Fruit fly (Drosophila melanogaster) whole organism, prepupa: Measurements from ENCODE around the gene GCC88.
A peak's percentile ranks its signal among the peaks of the same experiment; 100 is the strongest.

Source experiments
- Blimp-1 ChIP-seq: fragments of 200-800 bp; sonication (Bioruptor generic); optimal IDR thresholded peaks from 3 replicates; lab custom pipeline; 2017; ENCODE audit warnings: missing biosample characterization, missing genetic modification characterization, mild to moderate bottlenecking, moderate library complexity, missing genetic modification reagents
- CG10669 ChIP-seq: fragments of 200-800 bp; sonication (Bioruptor generic); optimal IDR thresholded peaks from 3 replicates; lab custom pipeline; 2018; ENCODE audit warnings: missing biosample characterization, mild to moderate bottlenecking, missing genetic modification characterization, moderate library complexity
- CG11902 ChIP-seq: fragments of 200-800 bp; sonication (Bioruptor generic); optimal IDR thresholded peaks from 3 replicates; lab custom pipeline; 2016; ENCODE audit warnings: missing biosample characterization, missing genetic modification characterization
- CG1621 ChIP-seq: fragments of 200-800 bp; sonication (Bioruptor generic); optimal IDR thresholded peaks from 3 replicates; lab custom pipeline; 2018; ENCODE audit warnings: missing biosample characterization, mild to moderate bottlenecking, missing genetic modification characterization
- CG16779 ChIP-seq: fragments of 200-800 bp; sonication (Bioruptor generic); optimal IDR thresholded peaks from 3 replicates; lab custom pipeline; 2017; ENCODE audit warnings: missing biosample characterization, mild to moderate bottlenecking, missing genetic modification characterization
- CG3032 ChIP-seq: fragments of 200-800 bp; optimal IDR thresholded peaks from 2 replicates; lab custom pipeline; 2019; ENCODE audit warnings: missing biosample characterization, mild to moderate bottlenecking, missing genetic modification characterization, moderate library complexity
- CG32006 ChIP-seq: fragments of 200-800 bp; sonication (Bioruptor generic); optimal IDR thresholded peaks from 3 replicates; lab custom pipeline; 2017; ENCODE audit warnings: missing biosample characterization, mild to moderate bottlenecking, missing genetic modification characterization
- CG3919 ChIP-seq: fragments of 200-800 bp; sonication (Bioruptor generic); optimal IDR thresholded peaks from 3 replicates; lab custom pipeline; 2016; ENCODE audit warnings: missing biosample characterization, missing genetic modification characterization
- CG6276 ChIP-seq: fragments of 200-800 bp; sonication (Bioruptor generic); optimal IDR thresholded peaks from 2 replicates; lab custom pipeline; 2017; ENCODE audit warnings: missing biosample characterization, mild to moderate bottlenecking, missing genetic modification characterization
- CG6792 ChIP-seq: fragments of 200-800 bp; sonication (Bioruptor generic); optimal IDR thresholded peaks from 3 replicates; lab custom pipeline; 2016; ENCODE audit warnings: missing biosample characterization, missing genetic modification characterization
- CG6808 ChIP-seq: fragments of 200-800 bp; sonication (Bioruptor generic); optimal IDR thresholded peaks from 3 replicates; lab custom pipeline; 2017; ENCODE audit warnings: missing biosample characterization, missing genetic modification characterization, mild to moderate bottlenecking, moderate library complexity, missing genetic modification reagents
- CG6854 ChIP-seq: fragments of 200-800 bp; sonication (Bioruptor generic); optimal IDR thresholded peaks from 2 replicates; lab custom pipeline; 2017; ENCODE audit warnings: missing biosample characterization, mild to moderate bottlenecking, missing genetic modification characterization
- CG7368 ChIP-seq: fragments of 200-800 bp; sonication (Bioruptor generic); optimal IDR thresholded peaks from 3 replicates; lab custom pipeline; 2016; ENCODE audit warnings: missing biosample characterization, missing genetic modification characterization
- CG8119 ChIP-seq: fragments of 200-800 bp; sonication (Bioruptor generic); IDR thresholded peaks from 3 replicates; pipeline ENCODE4 v1.3.6; 2022; ENCODE audit warnings: missing biosample characterization, missing genetic modification characterization
- CG8319 ChIP-seq: fragments of 200-800 bp; sonication (Bioruptor generic); optimal IDR thresholded peaks from 3 replicates; lab custom pipeline; 2016; ENCODE audit warnings: missing biosample characterization, missing genetic modification characterization
- CG9139 ChIP-seq: fragments of 200-800 bp; sonication (Bioruptor generic); optimal IDR thresholded peaks from 3 replicates; lab custom pipeline; 2017; ENCODE audit warnings: missing biosample characterization, mild to moderate bottlenecking, missing genetic modification characterization
- Eip93F ChIP-seq: fragments of 200-800 bp; sonication (Bioruptor generic); optimal IDR thresholded peaks from 2 replicates; lab custom pipeline; 2016; ENCODE audit warnings: missing biosample characterization, mild to moderate bottlenecking, missing genetic modification characterization
- Gug ChIP-seq: fragments of 200-800 bp; sonication (Bioruptor generic); IDR thresholded peaks from 2 replicates; pipeline ENCODE4 v1.3.6; 2022; ENCODE audit warnings: missing biosample characterization, missing genetic modification characterization
- Hr38 ChIP-seq: sonication (Bioruptor generic); optimal IDR thresholded peaks from 2 replicates; lab custom pipeline; 2016; ENCODE audit warnings: missing biosample characterization, missing genetic modification characterization
- Hr39 ChIP-seq: fragments of 200-800 bp; sonication (Bioruptor generic); optimal IDR thresholded peaks from 2 replicates; lab custom pipeline; 2016; ENCODE audit warnings: missing biosample characterization, missing genetic modification characterization
- Lpt ChIP-seq: fragments of 200-800 bp; sonication (Bioruptor generic); optimal IDR thresholded peaks from 3 replicates; lab custom pipeline; 2016; ENCODE audit warnings: missing biosample characterization, missing genetic modification characterization
- Met ChIP-seq: fragments of 200-800 bp; sonication (Bioruptor generic); optimal IDR thresholded peaks from 3 replicates; lab custom pipeline; 2016; ENCODE audit warnings: missing biosample characterization, missing genetic modification characterization
- OdsH ChIP-seq: fragments of 200-800 bp; sonication (Bioruptor generic); optimal IDR thresholded peaks from 3 replicates; lab custom pipeline; 2016; ENCODE audit warnings: missing biosample characterization, missing genetic modification characterization
- Smox ChIP-seq: fragments of 200-800 bp; sonication (Bioruptor generic); optimal IDR thresholded peaks from 3 replicates; lab custom pipeline; 2016; ENCODE audit warnings: missing biosample characterization, missing genetic modification characterization
- Sox102F ChIP-seq: fragments of 200-800 bp; sonication (Bioruptor generic); optimal IDR thresholded peaks from 2 replicates; lab custom pipeline; 2016; ENCODE audit warnings: missing biosample characterization, mild to moderate bottlenecking, missing genetic modification characterization
- Sox14 ChIP-seq: fragments of 200-800 bp; sonication (Bioruptor generic); optimal IDR thresholded peaks from 3 replicates; lab custom pipeline; 2016; ENCODE audit warnings: missing biosample characterization, missing genetic modification characterization
- Sox15 ChIP-seq: fragments of 200-800 bp; sonication (Bioruptor generic); optimal IDR thresholded peaks from 3 replicates; lab custom pipeline; 2016; ENCODE audit warnings: missing biosample characterization, missing genetic modification characterization
- acj6 ChIP-seq: fragments of 200-800 bp; sonication (Bioruptor generic); optimal IDR thresholded peaks from 3 replicates; lab custom pipeline; 2016; ENCODE audit warnings: missing biosample characterization, missing genetic modification characterization
- eg ChIP-seq: fragments of 200-800 bp; sonication (Bioruptor generic); IDR thresholded peaks from 3 replicates; pipeline ENCODE4 v1.3.6; 2022; ENCODE audit warnings: missing biosample characterization, missing genetic modification characterization
- fd59A ChIP-seq: fragments of 200-800 bp; sonication (Bioruptor generic); optimal IDR thresholded peaks from 2 replicates; lab custom pipeline; 2017; ENCODE audit warnings: missing biosample characterization, mild to moderate bottlenecking, missing genetic modification characterization, missing genetic modification reagents
- fd85E ChIP-seq: fragments of 200-800 bp; sonication (Bioruptor generic); optimal IDR thresholded peaks from 3 replicates; lab custom pipeline; 2016; ENCODE audit warnings: missing biosample characterization, missing genetic modification characterization
- net ChIP-seq: fragments of 200-800 bp; sonication (Bioruptor generic); optimal IDR thresholded peaks from 3 replicates; lab custom pipeline; 2016; ENCODE audit warnings: missing biosample characterization, missing genetic modification characterization
- salr ChIP-seq, 2 experiments: fragments of 200-800 bp; sonication (Bioruptor generic); optimal IDR thresholded peaks; 3 replicates each; lab custom pipeline; 2016 to 2018; ENCODE audit warnings: missing biosample characterization in 2 of 2, missing genetic modification characterization in 2 of 2, mild to moderate bottlenecking in 1 of 2
- ss ChIP-seq, 2 experiments: fragments of 200-800 bp; sonication (Bioruptor generic); optimal IDR thresholded peaks; 2 replicates in 1 of 2; 3 replicates in 1 of 2; lab custom pipeline; 2017 to 2018; ENCODE audit warnings: mild to moderate bottlenecking in 2 of 2, missing biosample characterization in 2 of 2, missing genetic modification characterization in 2 of 2, moderate library complexity in 1 of 2
- svp ChIP-seq: fragments of 200-800 bp; sonication (Bioruptor generic); peaks from one replicate; lab custom pipeline; 2016; ENCODE audit warnings: missing biosample characterization, missing genetic modification characterization

Gene GCC88

dm6 chr3R:11226496-11226895 lies 3.9 kb downstream of the GCC88 start, which contains the start of gene CG17726 (continued):
- peak; percentile 97 for TF ChIP-seq acj6 (GFP tag; lab: Kevin White, UChicago)
- TF ChIP-seq CG10669 (GFP tag; lab: Kevin White, UChicago): peak; percentile 94
- peak; percentile 98 for TF ChIP-seq svp (GFP tag; lab: Kevin White, UChicago)
- no peak for TF ChIP-seq fd85E (GFP tag; lab: Kevin White, UChicago)
- peak; percentile 96 for TF ChIP-seq net (GFP tag; lab: Kevin White, UChicago)
- peak; percentile 97 for TF ChIP-seq Sox14
- TF ChIP-seq OdsH (GFP tag; lab: Kevin White, UChicago): peak; percentile 97
- no peak for TF ChIP-seq CG8319
- peak; percentile 94 for TF ChIP-seq CG32006
- TF ChIP-seq Blimp-1 (GFP tag; lab: Kevin White, UChicago): peak; percentile 80
- TF ChIP-seq CG16779: no peak
- TF ChIP-seq fd59A (GFP tag; lab: Kevin White, UChicago): peak; percentile 90
- peak; percentile 89 for TF ChIP-seq CG6854 (GFP tag; lab: Kevin White, UChicago)
- peak; percentile 92 for TF ChIP-seq CG11902 (GFP tag; lab: Kevin White, UChicago)
- TF ChIP-seq Sox15: peak; percentile 94
- TF ChIP-seq CG8119 (GFP tag; lab: Robert Waterston, UW): peak; percentile 99
- TF ChIP-seq Met (GFP tag; lab: Kevin White, UChicago): peak; percentile 96
- peak; percentile 97 for TF ChIP-seq CG3919
- TF ChIP-seq Lpt (GFP tag; lab: Kevin White, UChicago): peak; percentile 87
- TF ChIP-seq CG9139 (GFP tag; lab: Kevin White, UChicago): peak; percentile 94
- TF ChIP-seq CG6808 (GFP tag; lab: Kevin White, UChicago): peak; percentile 89
- TF ChIP-seq Hr39 (GFP tag; lab: Kevin White, UChicago): peak; percentile 95
- TF ChIP-seq CG6276 (GFP tag; lab: Kevin White, UChicago): no peak
- TF ChIP-seq ss (GFP tag; optimal IDR thresholded peaks at IDR 0.05; lab: Kevin White, UChicago): peak in 1 of 2 experiments; percentile 96
- peak; percentile 97 for TF ChIP-seq CG6792
- TF ChIP-seq Eip93F: peak; percentile 76
- TF ChIP-seq Sox102F (GFP tag; lab: Kevin White, UChicago): peak; percentile 92

DNA sequence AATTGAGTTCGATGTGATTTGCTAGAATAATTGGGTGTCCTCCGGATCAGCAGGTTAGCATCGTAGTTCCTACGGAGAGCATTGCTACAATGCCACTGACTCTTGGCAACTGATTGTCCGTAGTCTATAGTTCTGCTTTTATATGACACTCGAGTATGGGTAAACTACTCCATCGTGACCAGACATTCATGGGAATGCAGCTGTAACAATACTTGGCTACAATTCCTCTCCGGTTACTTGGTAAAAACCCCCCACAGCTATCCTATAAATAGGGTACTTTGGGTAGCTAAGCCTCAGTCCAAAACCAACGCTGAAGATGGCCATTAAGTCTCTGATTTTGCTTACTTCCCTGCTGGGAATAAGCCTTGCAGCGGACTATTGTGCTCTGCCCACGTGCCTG lies 5.2 kb downstream of the GCC88 start, which contains the start of gene scpr-C:
TSS of gene scpr-C (plus strand) at position 301 of the 400 bp plus-strand sequence.
- no peak for TF ChIP-seq fd85E (GFP tag; lab: Kevin White, UChicago)
- no peak for TF ChIP-seq Lpt (GFP tag; lab: Kevin White, UChicago)
- no peak for TF ChIP-seq Blimp-1 (GFP tag; lab: Kevin White, UChicago)
- TF ChIP-seq fd59A (GFP tag; lab: Kevin White, UChicago): no peak
- no peak for TF ChIP-seq eg
- no peak for TF ChIP-seq ss (GFP tag; optimal IDR thresholded peaks at IDR 0.05; lab: Kevin White, UChicago)
- TF ChIP-seq CG7368: no peak
- no peak for TF ChIP-seq Eip93F
- no peak for TF ChIP-seq CG6854 (GFP tag; lab: Kevin White, UChicago)
- no peak for TF ChIP-seq Hr38 (GFP tag; lab: Kevin White, UChicago)

- TF ChIP-seq OdsH (GFP tag; lab: Kevin White, UChicago) (no peak), salr (GFP tag; optimal IDR thresholded peaks at IDR 0.05; lab: Kevin White, UChicago) (no peak), Sox102F (GFP tag; lab: Kevin White, UChicago) (no peak), Blimp-1 (GFP tag; lab: Kevin White, UChicago) (no peak), CG6792 (no peak), Sox14 (no peak), Smox (no peak), CG6854 (GFP tag; lab: Kevin White, UChicago) (no peak), CG3032 (no peak), CG1621 (tag; lab: Kevin White, UChicago) (no peak), CG6276 (GFP tag; lab: Kevin White, UChicago) (no peak), CG9139 (GFP tag; lab: Kevin White, UChicago) (no peak), CG8319 (no peak), Gug (GFP tag; lab: Robert Waterston, UW) (no peak), svp (GFP tag; lab: Kevin White, UChicago) (no peak)
These were observed 5.9 kb downstream of the GCC88 start for dm6 chr3R:11224478-11224877.
